Fruit fly (Drosophila melanogaster) whole organism, embryonic: Measurements from ENCODE around the gene PhKgamma.

Source experiments
- Blimp-1 ChIP-seq: fragments of 200-800 bp; sonication (Bioruptor generic); optimal IDR thresholded peaks from 3 replicates; lab custom pipeline; 2018; ENCODE audit warnings: missing biosample characterization, missing genetic modification characterization, mild to moderate bottlenecking, moderate library complexity, missing genetic modification reagents
- CG10565 ChIP-seq: fragments of 200-800 bp; sonication (Bioruptor generic); optimal IDR thresholded peaks from 3 replicates; lab custom pipeline; 2016; ENCODE audit warnings: missing biosample characterization, mild to moderate bottlenecking, missing genetic modification characterization
- CG11696 ChIP-seq: fragments of 200-800 bp; sonication (Bioruptor generic); IDR thresholded peaks from 2 replicates; pipeline ENCODE4 v1.3.6; 2022; ENCODE audit warnings: missing biosample characterization, missing genetic modification characterization
- CG12071 ChIP-seq: fragments of 200-800 bp; sonication (Bioruptor generic); optimal IDR thresholded peaks from 3 replicates; lab custom pipeline; 2018; ENCODE audit warnings: missing biosample characterization, mild to moderate bottlenecking, missing genetic modification characterization
- CG12104 ChIP-seq: fragments of 200-800 bp; sonication (Bioruptor generic); optimal IDR thresholded peaks from 3 replicates; lab custom pipeline; 2016; ENCODE audit warnings: missing biosample characterization, missing genetic modification characterization
- CG1233 ChIP-seq: fragments of 200-800 bp; sonication (Bioruptor generic); optimal IDR thresholded peaks from 4 replicates; lab custom pipeline; 2018; ENCODE audit warnings: missing biosample characterization, mild to moderate bottlenecking, missing genetic modification characterization
- CG13123 ChIP-seq: fragments of 200-800 bp; sonication (Bioruptor generic); optimal IDR thresholded peaks from 2 replicates; lab custom pipeline; 2016; ENCODE audit warnings: missing biosample characterization, missing genetic modification characterization
- CG14710 ChIP-seq: fragments of 200-800 bp; sonication (Bioruptor generic); optimal IDR thresholded peaks from 3 replicates; lab custom pipeline; 2019; ENCODE audit warnings: missing biosample characterization, mild to moderate bottlenecking, missing genetic modification characterization, moderate library complexity
- CG14860 ChIP-seq: fragments of 200-800 bp; sonication (Bioruptor generic); IDR thresholded peaks from 3 replicates; pipeline ENCODE4 v1.3.6; 2022; ENCODE audit warnings: missing biosample characterization, missing genetic modification characterization; ENCODE audit not compliant: partially characterized antibody
- CG15514 ChIP-seq: fragments of 200-800 bp; sonication (Bioruptor generic); optimal IDR thresholded peaks from 3 replicates; lab custom pipeline; 2017; ENCODE audit warnings: missing biosample characterization, missing genetic modification characterization, mild to moderate bottlenecking, moderate library complexity, missing genetic modification reagents
- CG15601 ChIP-seq: fragments of 200-800 bp; sonication (Bioruptor generic); optimal IDR thresholded peaks from 3 replicates; lab custom pipeline; 2019; ENCODE audit warnings: missing biosample characterization, mild to moderate bottlenecking, missing genetic modification characterization, moderate library complexity
- CG1602 ChIP-seq: fragments of 200-800 bp; sonication (Bioruptor generic); optimal IDR thresholded peaks from 3 replicates; lab custom pipeline; 2016; ENCODE audit warnings: missing biosample characterization, missing genetic modification characterization
- CG1603 ChIP-seq: fragments of 200-800 bp; sonication (Bioruptor generic); optimal IDR thresholded peaks from 2 replicates; lab custom pipeline; 2019; ENCODE audit warnings: missing biosample characterization, mild to moderate bottlenecking, missing genetic modification characterization, moderate library complexity
- CG18011 ChIP-seq: fragments of 200-800 bp; sonication (Bioruptor generic); optimal IDR thresholded peaks from 2 replicates; lab custom pipeline; 2017; ENCODE audit warnings: missing biosample characterization, missing genetic modification characterization, mild to moderate bottlenecking, moderate library complexity, missing genotype
- CG2712 ChIP-seq: fragments of 200-800 bp; optimal IDR thresholded peaks from 3 replicates; lab custom pipeline; 2019; ENCODE audit warnings: missing biosample characterization, mild to moderate bottlenecking, missing genetic modification characterization, moderate library complexity
- CG6175 ChIP-seq: fragments of 200-800 bp; sonication (Bioruptor generic); IDR thresholded peaks from 3 replicates; pipeline ENCODE4 v1.3.6; 2022; ENCODE audit warnings: missing biosample characterization, missing genetic modification characterization
- CG7271 ChIP-seq: fragments of 200-800 bp; sonication (Bioruptor generic); optimal IDR thresholded peaks from 2 replicates; lab custom pipeline; 2018; ENCODE audit warnings: missing biosample characterization, mild to moderate bottlenecking, missing genetic modification characterization, moderate library complexity
- CG7745 ChIP-seq: fragments of 200-800 bp; sonication (Bioruptor generic); optimal IDR thresholded peaks from 2 replicates; lab custom pipeline; 2018; ENCODE audit warnings: missing biosample characterization, mild to moderate bottlenecking, missing genetic modification characterization, moderate library complexity
- CG8388 ChIP-seq: fragments of 200-800 bp; sonication (Bioruptor generic); optimal IDR thresholded peaks from 2 replicates; lab custom pipeline; 2019; ENCODE audit warnings: missing biosample characterization, mild to moderate bottlenecking, missing genetic modification characterization, moderate library complexity
- CG9437 ChIP-seq: fragments of 200-800 bp; sonication (Bioruptor generic); optimal IDR thresholded peaks from 2 replicates; lab custom pipeline; 2018; ENCODE audit warnings: missing biosample characterization, mild to moderate bottlenecking, missing genetic modification characterization
- Drgx ChIP-seq: fragments of 200-800 bp; sonication (Bioruptor generic); IDR thresholded peaks from 2 replicates; pipeline ENCODE4 v1.3.6; 2022; ENCODE audit warnings: missing biosample characterization, missing genetic modification characterization
- HLH4C ChIP-seq: fragments of 200-800 bp; sonication (Bioruptor generic); IDR thresholded peaks from 3 replicates; pipeline ENCODE4 v1.3.6; 2022; ENCODE audit warnings: missing biosample characterization, missing genetic modification characterization; ENCODE audit not compliant: partially characterized antibody
- Hr3 ChIP-seq: fragments of 200-800 bp; sonication (Bioruptor generic); optimal IDR thresholded peaks from 3 replicates; lab custom pipeline; 2016; ENCODE audit warnings: missing biosample characterization, missing genetic modification characterization
- Max ChIP-seq: fragments of 200-800 bp; sonication (Bioruptor generic); optimal IDR thresholded peaks from 2 replicates; lab custom pipeline; 2016; ENCODE audit warnings: missing biosample characterization, mild to moderate bottlenecking, missing genetic modification characterization
- NK7.1 ChIP-seq: fragments of 200-800 bp; sonication (Bioruptor generic); optimal IDR thresholded peaks from 3 replicates; lab custom pipeline; 2016; ENCODE audit warnings: missing biosample characterization, missing genetic modification characterization
- Neu2 ChIP-seq: fragments of 200-800 bp; sonication (Bioruptor generic); optimal IDR thresholded peaks from 3 replicates; lab custom pipeline; 2016; ENCODE audit warnings: missing biosample characterization, missing genetic modification characterization, borderline replicate concordance
- NfI ChIP-seq: fragments of 200-800 bp; sonication (Bioruptor generic); optimal IDR thresholded peaks from 3 replicates; lab custom pipeline; 2018; ENCODE audit warnings: missing biosample characterization, mild to moderate bottlenecking, missing genetic modification characterization, moderate library complexity
- Oli ChIP-seq: fragments of 200-800 bp; sonication (Bioruptor generic); optimal IDR thresholded peaks from 2 replicates; lab custom pipeline; 2018; ENCODE audit warnings: missing biosample characterization, mild to moderate bottlenecking, missing genetic modification characterization, moderate library complexity
- Ptx1 ChIP-seq: fragments of 200-800 bp; sonication (Bioruptor generic); IDR thresholded peaks from 2 replicates; pipeline ENCODE4 v1.3.6; 2022; ENCODE audit warnings: missing biosample characterization, missing genetic modification characterization
- Rx ChIP-seq: fragments of 200-800 bp; sonication (Bioruptor generic); IDR thresholded peaks from 2 replicates; pipeline ENCODE4 v1.3.6; 2022; ENCODE audit warnings: missing biosample characterization, missing genetic modification characterization
- Six4 ChIP-seq: fragments of 200-800 bp; sonication (Bioruptor generic); optimal IDR thresholded peaks from 2 replicates; lab custom pipeline; 2016; ENCODE audit warnings: missing biosample characterization, missing genetic modification characterization
- Sox100B ChIP-seq: fragments of 200-800 bp; sonication (Bioruptor generic); optimal IDR thresholded peaks from 3 replicates; lab custom pipeline; 2018; ENCODE audit warnings: missing biosample characterization, mild to moderate bottlenecking, missing genetic modification characterization
- Ssrp ChIP-seq: fragments of 200-800 bp; sonication (Bioruptor generic); optimal IDR thresholded peaks from 2 replicates; lab custom pipeline; 2018; ENCODE audit warnings: missing biosample characterization, mild to moderate bottlenecking, missing genetic modification characterization, moderate library complexity
- Taf1 ChIP-seq: fragments of 200-800 bp; sonication (Bioruptor generic); IDR thresholded peaks from 2 replicates; pipeline ENCODE4 v1.3.6; 2022; ENCODE audit warnings: missing biosample characterization, missing genetic modification characterization
- dmrt11E ChIP-seq: fragments of 200-800 bp; sonication (Bioruptor generic); optimal IDR thresholded peaks from 3 replicates; lab custom pipeline; 2018; ENCODE audit warnings: missing biosample characterization, mild to moderate bottlenecking, missing genetic modification characterization, moderate library complexity
- gem ChIP-seq: fragments of 200-800 bp; sonication (Bioruptor generic); optimal IDR thresholded peaks from 2 replicates; lab custom pipeline; 2019; ENCODE audit warnings: missing biosample characterization, mild to moderate bottlenecking, missing genetic modification characterization, moderate library complexity
- lab ChIP-seq: fragments of 200-800 bp; sonication (Bioruptor generic); optimal IDR thresholded peaks from 3 replicates; lab custom pipeline; 2017; ENCODE audit warnings: missing biosample characterization, missing genetic modification characterization, mild to moderate bottlenecking, moderate library complexity, missing genetic modification reagents
- nerfin-1 ChIP-seq: fragments of 200-800 bp; sonication (Bioruptor generic); optimal IDR thresholded peaks from 3 replicates; lab custom pipeline; 2019; ENCODE audit warnings: missing biosample characterization, mild to moderate bottlenecking, missing genetic modification characterization, moderate library complexity
- oc ChIP-seq: fragments of 200-800 bp; sonication (Bioruptor generic); optimal IDR thresholded peaks from 2 replicates; lab custom pipeline; 2018; ENCODE audit warnings: missing biosample characterization, mild to moderate bottlenecking, missing genetic modification characterization, moderate library complexity
- peb ChIP-seq: fragments of 200-800 bp; sonication (Bioruptor generic); IDR thresholded peaks from 2 replicates; pipeline ENCODE4 v1.3.6; 2022; ENCODE audit warnings: missing biosample characterization, missing genetic modification characterization
- ranshi ChIP-seq: fragments of 200-800 bp; sonication (Bioruptor generic); IDR thresholded peaks from 2 replicates; pipeline ENCODE4 v1.3.6; 2022; ENCODE audit warnings: missing biosample characterization, missing genetic modification characterization
- sc ChIP-seq, 3 experiments: fragments of >200 bp in 2 of 3; fragments of 200-800 bp in 1 of 3; sonication (Bioruptor generic) in 1 of 3; optimal IDR thresholded peaks; 2 replicates in 2 of 3; 3 replicates in 1 of 3; lab custom pipeline; 2017; ENCODE audit warnings: mild to moderate bottlenecking in 1 of 3, missing biosample characterization in 1 of 3, missing genetic modification characterization in 1 of 3, missing genetic modification reagents in 1 of 3
- scrt ChIP-seq: fragments of 200-800 bp; sonication (Bioruptor generic); optimal IDR thresholded peaks from 2 replicates; lab custom pipeline; 2018; ENCODE audit warnings: missing biosample characterization, mild to moderate bottlenecking, missing genetic modification characterization, moderate library complexity
- tap ChIP-seq: fragments of 200-800 bp; optimal IDR thresholded peaks from 3 replicates; lab custom pipeline; 2019; ENCODE audit warnings: missing biosample characterization, mild to moderate bottlenecking, missing genetic modification characterization, moderate library complexity
- tll ChIP-seq, 2 experiments: fragments of 200-800 bp in 1 of 2; fragments of >200 bp in 1 of 2; sonication (Bioruptor generic) in 1 of 2; optimal IDR thresholded peaks; 2 replicates each; lab custom pipeline; 2017 to 2019; ENCODE audit warnings: missing biosample characterization in 2 of 2, missing genetic modification characterization in 2 of 2, mild to moderate bottlenecking in 1 of 2, moderate library complexity in 1 of 2
- unpg ChIP-seq: fragments of 200-800 bp; sonication (Bioruptor generic); optimal IDR thresholded peaks from 3 replicates; lab custom pipeline; 2018; ENCODE audit warnings: missing biosample characterization, mild to moderate bottlenecking, missing genetic modification characterization, moderate library complexity
- zen ChIP-seq: fragments of 200-800 bp; sonication (Bioruptor generic); optimal IDR thresholded peaks from 3 replicates; lab custom pipeline; 2018; ENCODE audit warnings: missing biosample characterization, mild to moderate bottlenecking, missing genetic modification characterization, moderate library complexity
- zfh2 ChIP-seq: fragments of 200-800 bp; sonication (Bioruptor generic); optimal IDR thresholded peaks from 2 replicates; lab custom pipeline; 2016; ENCODE audit warnings: missing biosample characterization, missing genetic modification characterization

PhKgamma gene

DNA sequence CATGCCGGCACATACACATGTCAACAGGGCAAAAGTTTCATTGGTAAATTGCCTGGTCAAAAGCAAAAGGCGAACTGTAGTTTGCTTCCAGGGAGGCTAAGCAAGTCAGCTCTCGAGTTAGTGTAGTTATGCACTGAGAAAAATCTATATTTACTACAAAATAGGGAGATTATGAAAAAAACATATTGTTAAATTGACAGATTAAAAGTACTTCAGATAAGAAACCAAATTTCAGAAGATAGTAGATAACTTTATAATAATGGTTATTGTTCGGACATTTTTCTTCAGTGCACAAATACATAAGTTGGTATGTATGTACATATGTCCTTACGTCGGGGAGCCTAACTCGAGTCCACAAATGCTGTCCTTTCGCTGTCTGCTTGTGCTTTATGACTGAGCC, 37.8 kb upstream of the PhKgamma start (continued):
- no peak for TF ChIP-seq CG13123 (GFP tag; lab: Kevin White, UChicago)
- no peak for TF ChIP-seq CG18011 (GFP tag; lab: Kevin White, UChicago)
- peak; percentile 11 for TF ChIP-seq CG15601 (tag; lab: Kevin White, UChicago)
- TF ChIP-seq CG11696 (GFP tag; lab: Robert Waterston, UW) = no peak
- TF ChIP-seq scrt (GFP tag; lab: Kevin White, UChicago) = peak; percentile 57
- TF ChIP-seq CG1233 (GFP tag; lab: Kevin White, UChicago) = peak; percentile 42
- peak; percentile 49 for TF ChIP-seq CG15514 (GFP tag; lab: Kevin White, UChicago)
- peak; percentile 5 for TF ChIP-seq NfI
- TF ChIP-seq sc (optimal IDR thresholded peaks at IDR 0.05; lab: Kevin White, UChicago) = no peak
- TF ChIP-seq sc (GFP tag; optimal IDR thresholded peaks at IDR 0.05; lab: Kevin White, UChicago) = no peak
- TF ChIP-seq CG12071 (GFP tag; lab: Kevin White, UChicago) = no peak
- no peak for TF ChIP-seq CG10565 (GFP tag; lab: Kevin White, UChicago)
- TF ChIP-seq Rx (GFP tag; lab: Robert Waterston, UW) = no peak
- TF ChIP-seq CG12104 (GFP tag; lab: Kevin White, UChicago) = no peak
- peak; percentile 29 for TF ChIP-seq Ssrp (tag; lab: Kevin White, UChicago)
- peak; percentile 26 for TF ChIP-seq nerfin-1 (tag; lab: Kevin White, UChicago)
- peak; percentile 53 for TF ChIP-seq Blimp-1
- no peak for TF ChIP-seq CG6175 (GFP tag; lab: Robert Waterston, UW)
- peak; percentile 60 for TF ChIP-seq zen (tag; lab: Kevin White, UChicago)
- no peak for TF ChIP-seq CG7271 (tag; lab: Kevin White, UChicago)
- TF ChIP-seq lab (GFP tag; lab: Kevin White, UChicago) = peak; percentile 72
- TF ChIP-seq tap (tag; lab: Kevin White, UChicago) = peak; percentile 57
- no peak for TF ChIP-seq HLH4C (GFP tag; lab: Robert Waterston, UW)
- TF ChIP-seq ranshi (GFP tag; lab: Robert Waterston, UW) = peak; percentile 53; the same call in 1 of the 2 replicates
- TF ChIP-seq peb = no peak
- TF ChIP-seq Taf1 (GFP tag; lab: Robert Waterston, UW) = peak; percentile 25; the same call in 1 of the 2 replicates
- peak; percentile 67 for TF ChIP-seq unpg (GFP tag; lab: Kevin White, UChicago)
- TF ChIP-seq Neu2 (GFP tag; lab: Kevin White, UChicago) = no peak
- peak; percentile 32 for TF ChIP-seq CG1602

- no peak for TF ChIP-seq CG14860 (GFP tag; lab: Robert Waterston, UW)
- no peak for TF ChIP-seq tll (GFP tag; optimal IDR thresholded peaks at IDR 0.05; lab: Kevin White, UChicago)
- TF ChIP-seq CG7745 (tag; lab: Kevin White, UChicago) = no peak
- peak; percentile 12 for TF ChIP-seq oc (tag; lab: Kevin White, UChicago)
- peak; percentile 45 for TF ChIP-seq Oli
- no peak for TF ChIP-seq Max (GFP tag; lab: Kevin White, UChicago)
- peak; percentile 17 for TF ChIP-seq CG1603 (tag; lab: Kevin White, UChicago)
- TF ChIP-seq Six4 = no peak
- no peak for TF ChIP-seq CG9437 (GFP tag; lab: Kevin White, UChicago)
- TF ChIP-seq CG14710 (tag; lab: Kevin White, UChicago) = peak; percentile 8
- no peak for TF ChIP-seq NK7.1 (GFP tag; lab: Kevin White, UChicago)
- peak; percentile 47 for TF ChIP-seq CG8388 (GFP tag; lab: Kevin White, UChicago)
- TF ChIP-seq Drgx (GFP tag; lab: Robert Waterston, UW) = peak; percentile 32; the same call in 1 of the 2 replicates
- TF ChIP-seq zfh2 (GFP tag; lab: Kevin White, UChicago) = no peak
- TF ChIP-seq Hr3 (GFP tag; lab: Kevin White, UChicago) = no peak
- peak; percentile 34 for TF ChIP-seq dmrt11E
- TF ChIP-seq gem (tag; lab: Kevin White, UChicago) = peak; percentile 65
- peak; percentile 46 for TF ChIP-seq CG2712 (tag; lab: Kevin White, UChicago)
- peak; percentile 24; the same call in 1 of the 2 replicates for TF ChIP-seq Ptx1
- peak; percentile 7 for TF ChIP-seq Sox100B (GFP tag; lab: Kevin White, UChicago)
Observed at dm6 chrX:11658181-11658842, 36.6 kb upstream of the PhKgamma start.
